Fruit fly (Drosophila melanogaster) whole organism, embryonic: ENCODE results near the gene CG42656.

Experiments used
- Atf-2 ChIP-seq: fragments of 200-800 bp; sonication (Bioruptor generic); optimal IDR thresholded peaks from 2 replicates; lab custom pipeline; 2016; ENCODE audit warnings: missing biosample characterization, missing genetic modification characterization
- Awh ChIP-seq: fragments of 200-800 bp; sonication (Bioruptor generic); IDR thresholded peaks from 2 replicates; pipeline ENCODE4, ENCODE4 v1.3.6; 2022; ENCODE audit warnings: missing biosample characterization, missing genetic modification characterization
- B-H1 ChIP-seq: fragments of 200-800 bp; sonication (Bioruptor generic); IDR thresholded peaks from 3 replicates; pipeline ENCODE4 v1.3.6; 2022; ENCODE audit warnings: missing biosample characterization, missing genetic modification characterization
- CG11398 ChIP-seq: fragments of 200-800 bp; sonication (Bioruptor generic); optimal IDR thresholded peaks from 2 replicates; lab custom pipeline; 2016; ENCODE audit warnings: missing biosample characterization, missing genetic modification characterization
- CG16813 ChIP-seq: fragments of 200-800 bp; sonication (Bioruptor generic); IDR thresholded peaks from 3 replicates; pipeline ENCODE4 v1.3.6; 2022; ENCODE audit warnings: missing biosample characterization, missing genetic modification characterization; ENCODE audit not compliant: partially characterized antibody
- CG18262 ChIP-seq: fragments of 200-800 bp; optimal IDR thresholded peaks from 3 replicates; lab custom pipeline; 2019; ENCODE audit warnings: missing biosample characterization, mild to moderate bottlenecking, missing genetic modification characterization, moderate library complexity
- CG2875 ChIP-seq: fragments of 200-800 bp; sonication (Bioruptor generic); optimal IDR thresholded peaks from 2 replicates; lab custom pipeline; 2017; ENCODE audit warnings: missing biosample characterization, mild to moderate bottlenecking, missing genetic modification characterization, missing genetic modification reagents
- CG30020 ChIP-seq: fragments of 200-800 bp; optimal IDR thresholded peaks from 2 replicates; lab custom pipeline; 2019; ENCODE audit warnings: missing biosample characterization, mild to moderate bottlenecking, missing genetic modification characterization, moderate library complexity
- CG3281 ChIP-seq: fragments of 200-800 bp; sonication (Bioruptor generic); optimal IDR thresholded peaks from 3 replicates; lab custom pipeline; 2017; ENCODE audit warnings: missing biosample characterization, mild to moderate bottlenecking, missing genetic modification characterization
- CG4730 ChIP-seq: fragments of 200-800 bp; sonication (Bioruptor generic); IDR thresholded peaks from 2 replicates; pipeline ENCODE4 v1.3.6; 2022; ENCODE audit warnings: missing biosample characterization, missing genetic modification characterization
- CG5245 ChIP-seq: fragments of 200-800 bp; sonication (Bioruptor generic); optimal IDR thresholded peaks from 3 replicates; lab custom pipeline; 2016; ENCODE audit warnings: missing biosample characterization, missing genetic modification characterization
- CG5953 ChIP-seq: fragments of 200-800 bp; sonication (Bioruptor generic); IDR thresholded peaks from 2 replicates; pipeline ENCODE4 v1.3.6; 2022; ENCODE audit warnings: missing biosample characterization, missing genetic modification characterization
- CG7556 ChIP-seq: fragments of 200-800 bp; sonication (Bioruptor generic); optimal IDR thresholded peaks from 2 replicates; lab custom pipeline; 2017; ENCODE audit warnings: missing biosample characterization, mild to moderate bottlenecking, missing genetic modification characterization
- CG8089 ChIP-seq: fragments of 200-800 bp; sonication (Bioruptor generic); optimal IDR thresholded peaks from 3 replicates; lab custom pipeline; 2016; ENCODE audit warnings: missing biosample characterization, missing genetic modification characterization
- CG8388 ChIP-seq: fragments of 200-800 bp; sonication (Bioruptor generic); optimal IDR thresholded peaks from 2 replicates; lab custom pipeline; 2019; ENCODE audit warnings: missing biosample characterization, mild to moderate bottlenecking, missing genetic modification characterization, moderate library complexity
- CoRest ChIP-seq: fragments of 200-800 bp; sonication (Bioruptor generic); optimal IDR thresholded peaks from 3 replicates; lab custom pipeline; 2018; ENCODE audit warnings: missing biosample characterization, mild to moderate bottlenecking, missing genetic modification characterization, moderate library complexity
- E2f1 ChIP-seq: fragments of 200-800 bp; sonication (Bioruptor generic); IDR thresholded peaks from 2 replicates; pipeline ENCODE4 v1.3.6; 2022; ENCODE audit warnings: missing biosample characterization, missing genetic modification characterization
- Eip74EF ChIP-seq, 2 experiments: fragments of 200-800 bp in 1 of 2; fragments of >200 bp in 1 of 2; sonication (Bioruptor generic) in 1 of 2; optimal IDR thresholded peaks; 2 replicates each; lab custom pipeline; 2017 to 2019; ENCODE audit warnings: missing biosample characterization in 2 of 2, missing genetic modification characterization in 2 of 2, mild to moderate bottlenecking in 1 of 2, moderate library complexity in 1 of 2
- Hey ChIP-seq: fragments of 200-800 bp; sonication (Bioruptor generic); optimal IDR thresholded peaks from 3 replicates; lab custom pipeline; 2018; ENCODE audit warnings: missing biosample characterization, mild to moderate bottlenecking, missing genetic modification characterization
- Meics ChIP-seq: fragments of 200-800 bp; sonication (Bioruptor generic); optimal IDR thresholded peaks from 2 replicates; lab custom pipeline; 2017; ENCODE audit warnings: missing biosample characterization, mild to moderate bottlenecking, missing genetic modification characterization
- Neu2 ChIP-seq: fragments of 200-800 bp; sonication (Bioruptor generic); optimal IDR thresholded peaks from 3 replicates; lab custom pipeline; 2016; ENCODE audit warnings: missing biosample characterization, missing genetic modification characterization, borderline replicate concordance
- Nf-YA ChIP-seq: fragments of 200-800 bp; sonication (Bioruptor generic); IDR thresholded peaks from 2 replicates; pipeline ENCODE4 v1.3.6; 2022; ENCODE audit warnings: missing biosample characterization, missing genetic modification characterization
- Ravus ChIP-seq: fragments of 200-800 bp; sonication (Bioruptor generic); IDR thresholded peaks from 2 replicates; pipeline ENCODE4 v1.3.6; 2022; ENCODE audit warnings: missing biosample characterization, missing genetic modification characterization
- Rx ChIP-seq: fragments of 200-800 bp; sonication (Bioruptor generic); IDR thresholded peaks from 2 replicates; pipeline ENCODE4 v1.3.6; 2022; ENCODE audit warnings: missing biosample characterization, missing genetic modification characterization
- btn ChIP-seq: fragments of 200-800 bp; sonication (Bioruptor generic); optimal IDR thresholded peaks from 2 replicates; lab custom pipeline; 2016; ENCODE audit warnings: missing biosample characterization, missing genetic modification characterization
- cas ChIP-seq: fragments of 200-800 bp; sonication (Bioruptor generic); IDR thresholded peaks from 2 replicates; pipeline ENCODE4 v1.3.6; 2022; ENCODE audit warnings: missing biosample characterization, missing genetic modification characterization
- croc ChIP-seq: fragments of 200-800 bp; sonication (Bioruptor generic); conservative IDR thresholded peaks from 3 replicates; pipeline ENCODE4 v1.3.6; 2022; ENCODE audit warnings: missing biosample characterization, missing genetic modification characterization
- crol ChIP-seq: fragments of 200-800 bp; sonication (Bioruptor generic); IDR thresholded peaks from 2 replicates; pipeline ENCODE4 v1.3.6; 2022; ENCODE audit warnings: missing biosample characterization, missing genetic modification characterization
- cwo ChIP-seq: fragments of 200-800 bp; sonication (Bioruptor generic); optimal IDR thresholded peaks from 3 replicates; lab custom pipeline; 2017; ENCODE audit warnings: missing biosample characterization, missing genetic modification characterization, mild to moderate bottlenecking, moderate library complexity, missing genetic modification reagents
- dan ChIP-seq: fragments of 200-800 bp; sonication (Bioruptor generic); IDR thresholded peaks from 2 replicates; pipeline ENCODE4 v1.3.6; 2022; ENCODE audit warnings: missing biosample characterization, missing genetic modification characterization
- dati ChIP-seq: fragments of 200-800 bp; sonication (Bioruptor generic); IDR thresholded peaks from 2 replicates; pipeline ENCODE4 v1.3.6; 2022; ENCODE audit warnings: missing biosample characterization, missing genetic modification characterization
- disco-r ChIP-seq: fragments of 200-800 bp; sonication (Bioruptor generic); optimal IDR thresholded peaks from 2 replicates; lab custom pipeline; 2016; ENCODE audit warnings: missing biosample characterization, missing genetic modification characterization
- dmrt11E ChIP-seq: fragments of 200-800 bp; sonication (Bioruptor generic); optimal IDR thresholded peaks from 3 replicates; lab custom pipeline; 2018; ENCODE audit warnings: missing biosample characterization, mild to moderate bottlenecking, missing genetic modification characterization, moderate library complexity
- dpn ChIP-seq, 2 experiments: fragments of 200-800 bp; sonication (Bioruptor generic); optimal IDR thresholded peaks; 3 replicates each; lab custom pipeline; 2016; ENCODE audit warnings: missing biosample characterization in 2 of 2, missing genetic modification characterization in 2 of 2
- grn ChIP-seq: fragments of 200-800 bp; sonication (Bioruptor generic); optimal IDR thresholded peaks from 3 replicates; lab custom pipeline; 2017; ENCODE audit warnings: missing biosample characterization, missing genetic modification characterization
- jing ChIP-seq: fragments of 200-800 bp; sonication (Bioruptor generic); optimal IDR thresholded peaks from 2 replicates; lab custom pipeline; 2018; ENCODE audit warnings: missing biosample characterization, mild to moderate bottlenecking, missing genetic modification characterization
- lola ChIP-seq, 3 experiments: fragments of >200 bp in 2 of 3; fragments of 200-800 bp in 1 of 3; sonication (Bioruptor generic) in 1 of 3; optimal IDR thresholded peaks; 2 replicates each; lab custom pipeline; 2017 to 2019; ENCODE audit warnings: missing biosample characterization in 3 of 3, missing genetic modification characterization in 3 of 3, mild to moderate bottlenecking in 1 of 3, moderate library complexity in 1 of 3
- lov ChIP-seq, 2 experiments: fragments of 200-800 bp in 1 of 2; fragments of >200 bp in 1 of 2; sonication (Bioruptor generic) in 1 of 2; IDR thresholded peaks in 1 of 2; optimal IDR thresholded peaks in 1 of 2; 2 replicates in 1 of 2; 3 replicates in 1 of 2; pipeline versions ENCODE4 v1.3.6 to Lab custom; 2017 to 2022; ENCODE audit warnings: missing biosample characterization in 1 of 2, missing genetic modification characterization in 1 of 2
- mld ChIP-seq: fragments of 200-800 bp; sonication (Bioruptor generic); IDR thresholded peaks from 3 replicates; pipeline ENCODE4 v1.3.6; 2022; ENCODE audit warnings: missing biosample characterization, missing genetic modification characterization; ENCODE audit not compliant: partially characterized antibody
- oc ChIP-seq: fragments of 200-800 bp; sonication (Bioruptor generic); optimal IDR thresholded peaks from 2 replicates; lab custom pipeline; 2018; ENCODE audit warnings: missing biosample characterization, mild to moderate bottlenecking, missing genetic modification characterization, moderate library complexity
- odd ChIP-seq: fragments of 200-800 bp; sonication (Bioruptor generic); optimal IDR thresholded peaks from 2 replicates; lab custom pipeline; 2017; ENCODE audit warnings: missing biosample characterization, mild to moderate bottlenecking, missing genetic modification characterization
- pita ChIP-seq: fragments of 200-800 bp; sonication (Bioruptor generic); optimal IDR thresholded peaks from 2 replicates; lab custom pipeline; 2017; ENCODE audit warnings: missing biosample characterization, mild to moderate bottlenecking, missing genetic modification characterization
- prd ChIP-seq, 3 experiments: fragments of >200 bp in 2 of 3; fragments of 200-800 bp in 1 of 3; sonication (Bioruptor generic) in 1 of 3; optimal IDR thresholded peaks in 2 of 3; IDR thresholded peaks in 1 of 3; 2 replicates in 2 of 3; 3 replicates in 1 of 3; pipeline versions ENCODE4 v1.3.6 to Lab custom; 2017 to 2022; ENCODE audit warnings: missing biosample characterization in 1 of 3, missing genetic modification characterization in 1 of 3
- pzg ChIP-seq: fragments of 200-800 bp; sonication (Bioruptor generic); optimal IDR thresholded peaks from 3 replicates; lab custom pipeline; 2018; ENCODE audit warnings: missing biosample characterization, mild to moderate bottlenecking, missing genetic modification characterization, moderate library complexity
- slbo ChIP-seq: fragments of 200-800 bp; sonication (Bioruptor generic); IDR thresholded peaks from 2 replicates; pipeline ENCODE4 v1.3.6; 2022; ENCODE audit warnings: missing biosample characterization, missing genetic modification characterization
- sob ChIP-seq: fragments of 200-800 bp; sonication (Bioruptor generic); IDR thresholded peaks from 2 replicates; pipeline ENCODE4 v1.3.6; 2022; ENCODE audit warnings: missing biosample characterization, missing genetic modification characterization
- tx ChIP-seq: fragments of 200-800 bp; sonication (Bioruptor generic); optimal IDR thresholded peaks from 2 replicates; lab custom pipeline; 2016; ENCODE audit warnings: missing biosample characterization, missing genetic modification characterization
- vfl ChIP-seq: fragments of 200-800 bp; sonication (Bioruptor generic); optimal IDR thresholded peaks from 2 replicates; lab custom pipeline; 2016; ENCODE audit warnings: missing biosample characterization, missing genetic modification characterization

The CG42656 gene

dm6 chr3R:7474616-7475120 is 18.4 kb downstream of the CG42656 start (continued):
- TF ChIP-seq Awh (GFP tag; lab: Robert Waterston, UW): peak; percentile 65
- 0 out of 2 replicates have a peak, but pooled peaks have one; percentile 11 for TF ChIP-seq CG4730
- peak; percentile 39 for TF ChIP-seq CG5245 (GFP tag; lab: Kevin White, UChicago)
- peak; percentile 99 for TF ChIP-seq mld (GFP tag; lab: Robert Waterston, UW)
- TF ChIP-seq lov (optimal IDR thresholded peaks at IDR 0.05; lab: Kevin White, UChicago): no peak
- TF ChIP-seq lov (GFP tag; IDR thresholded peaks at IDR 0.05; lab: Robert Waterston, UW): peak; percentile 88
- peak in 1 of 3 experiments; percentile 59 for TF ChIP-seq lola (GFP tag; optimal IDR thresholded peaks at IDR 0.05; lab: Kevin White, UChicago)
- TF ChIP-seq disco-r: no peak
- no peak for TF ChIP-seq jing
- peak; percentile 67 for TF ChIP-seq CG11398 (GFP tag; lab: Kevin White, UChicago)
- TF ChIP-seq grn (GFP tag; lab: Kevin White, UChicago): peak; percentile 87
- TF ChIP-seq dati (GFP tag; lab: Robert Waterston, UW): no peak
- peak; percentile 40 for TF ChIP-seq CG3281 (GFP tag; lab: Kevin White, UChicago)
- TF ChIP-seq pzg (GFP tag; lab: Kevin White, UChicago): peak; percentile 32
- TF ChIP-seq CG7556: no peak
- TF ChIP-seq CG16813: peak; percentile 97
- TF ChIP-seq Eip74EF (GFP tag; optimal IDR thresholded peaks at IDR 0.05; lab: Kevin White, UChicago): peak in 1 of 2 experiments; percentile 86
- TF ChIP-seq B-H1 (GFP tag; lab: Robert Waterston, UW): peak; percentile 14; the same call in 1 of the 3 replicates
- no peak; the same call in 1 of the 2 replicates for TF ChIP-seq CG5953
- TF ChIP-seq oc: peak; percentile 88
- TF ChIP-seq tx (GFP tag; lab: Kevin White, UChicago): peak; percentile 22
- TF ChIP-seq CG2875 (GFP tag; lab: Kevin White, UChicago): peak; percentile 44
- peak; percentile 3 for TF ChIP-seq Atf-2 (GFP tag; lab: Kevin White, UChicago)
- TF ChIP-seq Rx (GFP tag; lab: Robert Waterston, UW): peak; percentile 39; the same call in 1 of the 2 replicates
- peak; percentile 29; the same call in 1 of the 2 replicates for TF ChIP-seq Nf-YA (GFP tag; lab: Robert Waterston, UW)
- TF ChIP-seq dan (GFP tag; lab: Robert Waterston, UW): no peak
- peak; percentile 43 for TF ChIP-seq Meics (GFP tag; lab: Kevin White, UChicago)
- TF ChIP-seq CG8388 (GFP tag; lab: Kevin White, UChicago): peak; percentile 24
- TF ChIP-seq Hey (tag; lab: Kevin White, UChicago): peak; percentile 94
- TF ChIP-seq sob (GFP tag; lab: Robert Waterston, UW): peak; percentile 77
- TF ChIP-seq CG30020: no peak
- no peak for TF ChIP-seq Ravus (GFP tag; lab: Robert Waterston, UW)
- TF ChIP-seq CG18262 (tag; lab: Kevin White, UChicago): peak; percentile 18
- peak; percentile 97 for TF ChIP-seq crol (GFP tag; lab: Robert Waterston, UW)
- TF ChIP-seq slbo (GFP tag; lab: Robert Waterston, UW): peak; percentile 63
- no peak for TF ChIP-seq Neu2 (GFP tag; lab: Kevin White, UChicago)
- peak; percentile 18 for TF ChIP-seq vfl (GFP tag; lab: Kevin White, UChicago)
- TF ChIP-seq cas (GFP tag; lab: Robert Waterston, UW): peak; percentile 50; the same call in 1 of the 2 replicates
- no peak for TF ChIP-seq pita (GFP tag; lab: Kevin White, UChicago)
- peak; percentile 57 for TF ChIP-seq CoRest (tag; lab: Kevin White, UChicago)
- TF ChIP-seq CG8089 (GFP tag; lab: Kevin White, UChicago): peak; percentile 46
- TF ChIP-seq croc (GFP tag; lab: Robert Waterston, UW): no peak
- peak; percentile 80 for TF ChIP-seq odd (GFP tag; lab: Kevin White, UChicago)
- TF ChIP-seq cwo (GFP tag; lab: Kevin White, UChicago): peak; percentile 50
- peak; percentile 55 for TF ChIP-seq btn
- TF ChIP-seq dmrt11E: no peak
- peak; percentile 34; the same call in 1 of the 2 replicates for TF ChIP-seq E2f1
- TF ChIP-seq prd (optimal IDR thresholded peaks at IDR 0.05; lab: Kevin White, UChicago): no peak
- TF ChIP-seq prd (GFP tag; IDR thresholded peaks at IDR 0.05; lab: Robert Waterston, UW): peak; percentile 62; the same call in 2 of the 3 replicates
- peak; percentile 41 to 50 for TF ChIP-seq dpn (GFP tag; optimal IDR thresholded peaks at IDR 0.05; lab: Kevin White, UChicago)
